Worm (Caenorhabditis elegans) whole organism, L3 larva: Measurements from ENCODE around the gene T11B7.2.

Experiments
- ZK546.5 ChIP-seq: sonication (generic microtip); optimal IDR thresholded peaks from 2 replicates; lab custom pipeline; 2017; ENCODE audit warnings: missing biosample characterization, missing genetic modification characterization
- ama-1 ChIP-seq: fragments of 150-350 bp; optimal IDR thresholded peaks from 2 replicates; lab custom pipeline; 2018
- ceh-28 ChIP-seq: fragments of 150-350 bp; optimal IDR thresholded peaks from 2 replicates; lab custom pipeline; 2014; ENCODE audit warnings: missing biosample characterization, missing genetic modification reagents, missing genetic modification characterization
- ceh-82 ChIP-seq: fragments of 150-350 bp; optimal IDR thresholded peaks from 2 replicates; lab custom pipeline; 2014; ENCODE audit warnings: missing biosample characterization, missing genetic modification characterization
- ceh-9 ChIP-seq: sonication (generic microtip); optimal IDR thresholded peaks from 2 replicates; lab custom pipeline; 2018; ENCODE audit warnings: missing biosample characterization, missing genetic modification characterization
- egl-27 ChIP-seq: sonication (generic microtip); optimal IDR thresholded peaks from 4 replicates; lab custom pipeline; 2017; ENCODE audit warnings: missing biosample characterization, missing genetic modification reagents, missing genetic modification characterization
- egl-5 ChIP-seq: fragments of 150-350 bp; optimal IDR thresholded peaks from 2 replicates; lab custom pipeline; 2017; ENCODE audit warnings: missing biosample characterization, missing genetic modification reagents, missing genetic modification characterization, inconsistent platforms
- elt-1 ChIP-seq: fragments of 150-350 bp; optimal IDR thresholded peaks from 2 replicates; lab custom pipeline; 2014; ENCODE audit warnings: missing biosample characterization, missing genetic modification characterization
- elt-2 ChIP-seq: sonication (generic microtip); optimal IDR thresholded peaks from 2 replicates; lab custom pipeline; 2016; ENCODE audit warnings: missing genetic modification reagents, mild to moderate bottlenecking, missing genetic modification characterization, missing compliant biosample characterization
- eor-1 ChIP-seq, 2 experiments: fragments of 150-350 bp; optimal IDR thresholded peaks; 2 replicates each; lab custom pipeline; 2014 to 2018; ENCODE audit warnings: missing biosample characterization in 2 of 2, missing genetic modification characterization in 2 of 2
- fkh-2 ChIP-seq: fragments of 150-350 bp; optimal IDR thresholded peaks from 2 replicates; lab custom pipeline; 2014; ENCODE audit warnings: missing biosample characterization, missing genetic modification reagents, missing genetic modification characterization
- fos-1 ChIP-seq: fragments of 150-350 bp; optimal IDR thresholded peaks from 2 replicates; lab custom pipeline; 2014; ENCODE audit warnings: missing biosample characterization, missing genetic modification characterization
- hmg-11 ChIP-seq: sonication (generic microtip); optimal IDR thresholded peaks from 2 replicates; lab custom pipeline; 2016; ENCODE audit warnings: missing genetic modification characterization, missing compliant biosample characterization
- jun-1 ChIP-seq: fragments of 150-350 bp; optimal IDR thresholded peaks from 2 replicates; lab custom pipeline; 2014; ENCODE audit warnings: missing biosample characterization, missing genetic modification reagents, missing genetic modification characterization
- lin-15B ChIP-seq: fragments of 150-350 bp; optimal IDR thresholded peaks from 2 replicates; lab custom pipeline; 2014; ENCODE audit warnings: missing biosample characterization, missing genetic modification characterization
- lin-39 ChIP-seq: fragments of 150-350 bp; optimal IDR thresholded peaks from 2 replicates; lab custom pipeline; 2018; ENCODE audit warnings: missing biosample characterization, missing genetic modification reagents, missing genetic modification characterization
- lsy-12 ChIP-seq: sonication (generic microtip); optimal IDR thresholded peaks from 2 replicates; lab custom pipeline; 2016; ENCODE audit warnings: mild to moderate bottlenecking, missing genetic modification characterization, missing compliant biosample characterization
- mdl-1 ChIP-seq: fragments of 150-350 bp; optimal IDR thresholded peaks from 2 replicates; lab custom pipeline; 2014; ENCODE audit warnings: missing biosample characterization, missing genetic modification characterization
- mml-1 ChIP-seq: fragments of 150-350 bp; sonication (generic microtip); optimal IDR thresholded peaks from 3 replicates; lab custom pipeline; 2014; ENCODE audit warnings: missing biosample characterization, missing genetic modification characterization
- nfya-1 ChIP-seq: sonication (generic microtip); optimal IDR thresholded peaks from 2 replicates; lab custom pipeline; 2017; ENCODE audit warnings: missing genetic modification characterization, mild to moderate bottlenecking, missing compliant biosample characterization, antibody characterized with exemption, moderate library complexity; ENCODE audit not compliant: insufficient read depth
- nhr-11 ChIP-seq: fragments of 150-350 bp; optimal IDR thresholded peaks from 2 replicates; lab custom pipeline; 2014; ENCODE audit warnings: missing biosample characterization, missing genetic modification characterization
- nhr-12 ChIP-seq: fragments of 150-350 bp; optimal IDR thresholded peaks from 2 replicates; lab custom pipeline; 2014; ENCODE audit warnings: missing biosample characterization, missing genetic modification characterization
- nhr-23 ChIP-seq: fragments of 150-350 bp; optimal IDR thresholded peaks from 2 replicates; lab custom pipeline; 2014; ENCODE audit warnings: missing biosample characterization, missing genetic modification reagents, missing genetic modification characterization
- nhr-237 ChIP-seq: fragments of 150-350 bp; optimal IDR thresholded peaks from 2 replicates; lab custom pipeline; 2014; ENCODE audit warnings: missing biosample characterization, missing genetic modification characterization
- nhr-25 ChIP-seq: sonication (generic microtip); optimal IDR thresholded peaks from 2 replicates; lab custom pipeline; 2017; ENCODE audit warnings: missing biosample characterization, missing genetic modification characterization
- nhr-28 ChIP-seq: fragments of 150-350 bp; optimal IDR thresholded peaks from 2 replicates; lab custom pipeline; 2014; ENCODE audit warnings: missing biosample characterization, missing genetic modification characterization
- nhr-67 ChIP-seq: fragments of 150-350 bp; optimal IDR thresholded peaks from 2 replicates; lab custom pipeline; 2014; ENCODE audit warnings: missing biosample characterization, missing genetic modification characterization
- nhr-76 ChIP-seq: fragments of 150-350 bp; sonication (generic microtip); optimal IDR thresholded peaks from 5 replicates; lab custom pipeline; 2014; ENCODE audit warnings: missing biosample characterization, missing genetic modification characterization
- nhr-77 ChIP-seq: fragments of 150-350 bp; optimal IDR thresholded peaks from 2 replicates; lab custom pipeline; 2014; ENCODE audit warnings: missing biosample characterization, missing genetic modification characterization
- pha-4 ChIP-seq: fragments of 150-350 bp; optimal IDR thresholded peaks from 2 replicates; lab custom pipeline; 2014; ENCODE audit warnings: missing biosample characterization, missing genetic modification reagents, missing genetic modification characterization
- pqm-1 ChIP-seq: fragments of 150-350 bp; optimal IDR thresholded peaks from 2 replicates; lab custom pipeline; 2017; ENCODE audit warnings: missing biosample characterization, missing genetic modification characterization, inconsistent platforms
- sea-2 ChIP-seq: fragments of 150-350 bp; sonication (generic microtip); optimal IDR thresholded peaks from 4 replicates; lab custom pipeline; 2014; ENCODE audit warnings: missing biosample characterization, missing genetic modification reagents, missing genetic modification characterization
- skn-1 ChIP-seq: fragments of 150-350 bp; optimal IDR thresholded peaks from 2 replicates; lab custom pipeline; 2014; ENCODE audit warnings: missing biosample characterization, missing genetic modification characterization
- snpc-4 ChIP-seq: fragments of 150-350 bp; optimal IDR thresholded peaks from 2 replicates; lab custom pipeline; 2014; ENCODE audit warnings: missing biosample characterization, missing genetic modification characterization
- tbx-2 ChIP-seq: sonication (generic microtip); optimal IDR thresholded peaks from 2 replicates; lab custom pipeline; 2016; ENCODE audit warnings: mild to moderate bottlenecking, missing genetic modification characterization, missing compliant biosample characterization
- unc-39 ChIP-seq: sonication (generic microtip); optimal IDR thresholded peaks from 4 replicates; lab custom pipeline; 2017; ENCODE audit warnings: missing biosample characterization, missing genetic modification characterization
- unc-62 ChIP-seq: fragments of 150-350 bp; sonication (generic microtip); optimal IDR thresholded peaks from 4 replicates; lab custom pipeline; 2014; ENCODE audit warnings: missing biosample characterization, missing genetic modification reagents, missing genetic modification characterization
- zag-1 ChIP-seq: fragments of 150-350 bp; optimal IDR thresholded peaks from 2 replicates; lab custom pipeline; 2014; ENCODE audit warnings: missing biosample characterization, missing genetic modification characterization
- ztf-11 ChIP-seq: fragments of 150-350 bp; optimal IDR thresholded peaks from 2 replicates; lab custom pipeline; 2014; ENCODE audit warnings: missing biosample characterization, missing genetic modification characterization
- ztf-4 ChIP-seq: fragments of 150-350 bp; optimal IDR thresholded peaks from 2 replicates; lab custom pipeline; 2014; ENCODE audit warnings: missing biosample characterization, missing genetic modification characterization

The T11B7.2 gene

DNA sequence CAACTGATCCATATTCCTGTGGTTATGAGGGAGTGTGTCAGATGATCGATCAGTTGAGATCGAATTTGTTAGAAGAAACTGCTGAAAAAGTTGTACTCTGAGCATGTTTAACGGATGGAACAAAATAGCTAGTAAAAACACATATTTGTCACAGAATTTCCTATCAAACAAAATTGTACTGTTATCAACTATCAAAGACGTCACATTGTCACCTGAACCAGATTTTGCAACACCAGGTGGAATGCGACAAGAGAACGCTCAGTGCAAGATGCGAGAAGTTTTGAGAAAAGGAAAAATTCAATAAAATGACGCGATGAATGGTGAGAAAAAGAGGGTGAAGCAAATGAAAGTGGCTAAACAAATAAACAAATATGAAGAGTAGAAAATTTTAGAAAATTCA is 23.2 kb upstream of the T11B7.2 start:
- TF ChIP-seq nhr-28 (tag; lab: Kevin White, UChicago), result no peak
- peak; percentile 11 for TF ChIP-seq pha-4 (tag; lab: Kevin White, UChicago)
- peak; percentile 51 for TF ChIP-seq elt-2
- TF ChIP-seq lsy-12 (tag; lab: Kevin White, UChicago), result no peak

DNA sequence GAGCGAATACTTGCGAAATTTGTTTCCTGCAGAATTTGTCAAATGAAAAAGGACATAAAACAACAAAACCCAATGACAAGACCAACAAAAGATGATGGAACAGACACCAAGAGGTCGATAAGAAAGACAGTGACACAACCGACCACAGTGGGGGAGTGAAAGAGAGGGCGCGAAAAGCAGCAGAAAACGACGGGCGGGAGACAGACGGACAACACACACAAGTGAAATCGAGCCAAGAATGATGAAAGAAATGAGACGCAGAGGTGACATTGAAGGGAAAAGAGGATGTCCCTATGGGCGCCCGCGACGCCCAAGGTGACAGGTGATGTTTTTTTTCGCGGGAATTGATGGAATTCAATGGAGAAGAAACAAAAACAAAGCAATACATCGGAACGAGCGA is 21.7 kb upstream of the T11B7.2 start:
- peak; percentile 39 for TF ChIP-seq hmg-11 (tag; lab: Kevin White, UChicago)
- TF ChIP-seq eor-1 (tag; optimal IDR thresholded peaks at IDR 0.05; lab: Kevin White, UChicago), result no peak
- peak; percentile 57 for TF ChIP-seq ama-1 (lab: Kevin White, UChicago)
- no peak for TF ChIP-seq skn-1
- no peak for TF ChIP-seq ztf-11 (tag; lab: Kevin White, UChicago)
- TF ChIP-seq snpc-4 (tag; lab: Kevin White, UChicago), result peak; percentile 50
- peak; percentile 37 for TF ChIP-seq fos-1 (tag; lab: Kevin White, UChicago)
- TF ChIP-seq ceh-82 (tag; lab: Kevin White, UChicago), result no peak
- TF ChIP-seq unc-62 (GFP tag; lab: Kevin White, UChicago), result peak; percentile 84
- no peak for TF ChIP-seq zag-1 (tag; lab: Kevin White, UChicago)
- no peak for TF ChIP-seq nhr-77 (tag; lab: Kevin White, UChicago)
- TF ChIP-seq nhr-12 (tag; lab: Kevin White, UChicago), result no peak
- TF ChIP-seq unc-39 (tag; lab: Kevin White, UChicago), result no peak
- TF ChIP-seq nhr-76, result no peak
- peak; percentile 53 for TF ChIP-seq nfya-1 (tag; lab: Kevin White, UChicago)
- TF ChIP-seq egl-5 (tag; lab: Kevin White, UChicago), result peak; percentile 35
- TF ChIP-seq ZK546.5 (tag; lab: Kevin White, UChicago), result no peak
- no peak for TF ChIP-seq nhr-67 (tag; lab: Kevin White, UChicago)
- TF ChIP-seq ceh-9 (tag; lab: Kevin White, UChicago), result no peak
- no peak for TF ChIP-seq fkh-2 (tag; lab: Kevin White, UChicago)
- TF ChIP-seq mml-1 (tag; lab: Kevin White, UChicago), result no peak
- TF ChIP-seq nhr-25 (tag; lab: Kevin White, UChicago), result peak; percentile 95
- peak; percentile 21 for TF ChIP-seq lin-15B (tag; lab: Kevin White, UChicago)
- TF ChIP-seq lsy-12 (tag; lab: Kevin White, UChicago), result peak; percentile 23
- no peak for TF ChIP-seq nhr-11 (tag; lab: Kevin White, UChicago)
- peak; percentile 16 for TF ChIP-seq jun-1
- TF ChIP-seq elt-1, result no peak
- peak; percentile 49 for TF ChIP-seq lin-39
- no peak for TF ChIP-seq sea-2 (GFP tag; lab: Kevin White, UChicago)
- TF ChIP-seq pqm-1 (tag; lab: Kevin White, UChicago), result peak; percentile 27
- TF ChIP-seq mdl-1 (tag; lab: Kevin White, UChicago), result peak; percentile 4
- no peak for TF ChIP-seq ztf-4 (tag; lab: Kevin White, UChicago)
- peak; percentile 81 for TF ChIP-seq pha-4 (tag; lab: Kevin White, UChicago)
- TF ChIP-seq nhr-23 (tag; lab: Kevin White, UChicago), result peak; percentile 49
- TF ChIP-seq elt-2, result peak; percentile 83
- TF ChIP-seq, all 47 proteins: peak for 17

DNA sequence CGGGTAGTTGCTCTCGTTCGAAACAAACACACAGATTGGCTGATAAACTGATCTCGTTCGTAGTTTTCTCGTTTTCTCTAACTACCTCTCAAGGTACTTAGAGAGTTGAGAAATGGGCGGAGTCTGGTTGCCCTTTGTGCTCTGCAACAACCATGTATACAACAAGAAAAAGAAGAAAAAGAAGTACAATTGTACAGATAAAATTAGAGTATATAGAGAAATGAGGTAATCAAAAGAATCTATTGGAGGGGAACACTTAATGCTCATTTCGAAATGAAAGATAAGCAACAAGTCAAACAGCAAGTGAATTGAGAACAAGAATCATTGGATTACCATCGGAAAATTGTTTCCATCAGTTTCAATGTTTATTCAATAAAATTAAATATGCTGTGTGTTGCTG is 21.0 kb upstream of the T11B7.2 start, which contains the start of gene C09G9.1:
C09G9.1 (minus strand) TSS at position 143 of the 400 bp plus-strand sequence.
- no peak for TF ChIP-seq nfya-1 (tag; lab: Kevin White, UChicago)
- TF ChIP-seq lin-39, result no peak
- peak; percentile 67 for TF ChIP-seq elt-2
- no peak for TF ChIP-seq ceh-28 (tag; lab: Kevin White, UChicago)
- no peak for TF ChIP-seq ztf-4 (tag; lab: Kevin White, UChicago)
- TF ChIP-seq pha-4 (tag; lab: Kevin White, UChicago), result peak; percentile 44
- TF ChIP-seq nhr-237, result no peak
- no peak for TF ChIP-seq tbx-2 (tag; lab: Kevin White, UChicago)
- TF ChIP-seq egl-27 (tag; lab: Kevin White, UChicago), result no peak
- TF ChIP-seq fos-1 (tag; lab: Kevin White, UChicago), result no peak
